Worm (Caenorhabditis elegans) whole organism, late embryonic: ENCODE data around the gene ZK177.1.

Experiments used
- K09A11.1 ChIP-seq: sonication (generic microtip); optimal IDR thresholded peaks from 2 replicates; lab custom pipeline; 2017; ENCODE audit warnings: antibody characterized with exemption, mild to moderate bottlenecking, missing genetic modification characterization, missing compliant biosample characterization; ENCODE audit not compliant: insufficient read depth
- ceh-31 ChIP-seq: sonication (generic microtip); optimal IDR thresholded peaks from 2 replicates; lab custom pipeline; 2016; ENCODE audit warnings: missing genetic modification characterization, missing compliant biosample characterization
- unc-86 ChIP-seq: sonication (generic microtip); optimal IDR thresholded peaks from 2 replicates; lab custom pipeline; 2016; ENCODE audit warnings: missing genetic modification characterization, missing compliant biosample characterization

DNA sequence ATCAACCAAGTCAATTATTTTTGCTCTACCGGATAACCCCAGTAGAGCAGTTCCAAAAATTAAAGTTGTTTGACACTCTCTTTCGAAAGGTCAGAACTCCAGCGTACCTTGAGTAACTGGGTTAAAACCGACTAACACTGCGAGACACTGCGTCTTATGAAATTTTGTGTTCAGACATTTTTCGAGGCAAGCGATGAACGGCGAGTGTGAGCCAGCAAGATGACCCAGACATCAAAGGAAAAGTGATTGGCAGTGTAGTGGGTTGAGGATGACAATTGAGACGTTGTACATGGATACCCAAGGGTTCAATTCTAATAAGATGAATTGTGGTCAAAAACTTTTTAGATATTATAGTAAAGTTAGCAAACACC lies 16.2 kb downstream of the ZK177.1 start:
- no peak for TF ChIP-seq K09A11.1 (tag; lab: Kevin White, UChicago)
- no peak for TF ChIP-seq unc-86 (tag; lab: Kevin White, UChicago)
- TF ChIP-seq ceh-31: no peak
